Fruit fly (Drosophila melanogaster) whole organism, embryonic: ENCODE results near the gene NfI.
"Not testable (repeated sequence)": the region's sequence is repeated elsewhere in the genome, so short reads cannot be mapped to it uniquely, and the experiment has no call there.

ENCODE experiments used
- Antp ChIP-seq: fragments of 200-800 bp; sonication (Bioruptor generic); optimal IDR thresholded peaks from 3 replicates; lab custom pipeline; 2016; ENCODE audit warnings: missing biosample characterization, missing genetic modification characterization
- CG12104 ChIP-seq: fragments of 200-800 bp; sonication (Bioruptor generic); optimal IDR thresholded peaks from 3 replicates; lab custom pipeline; 2016; ENCODE audit warnings: missing biosample characterization, missing genetic modification characterization
- CG13775 ChIP-seq: fragments of 200-800 bp; sonication (Bioruptor generic); optimal IDR thresholded peaks from 3 replicates; lab custom pipeline; 2017; ENCODE audit warnings: missing biosample characterization, mild to moderate bottlenecking, missing genetic modification characterization
- CG17359 ChIP-seq: fragments of 200-800 bp; sonication (Bioruptor generic); optimal IDR thresholded peaks from 3 replicates; lab custom pipeline; 2018; ENCODE audit warnings: missing biosample characterization, mild to moderate bottlenecking, missing genetic modification characterization, moderate library complexity
- CG3065 ChIP-seq: fragments of 200-800 bp; sonication (Bioruptor generic); optimal IDR thresholded peaks from 2 replicates; lab custom pipeline; 2016; ENCODE audit warnings: missing biosample characterization, missing genetic modification characterization
- CG7987 ChIP-seq: fragments of 200-800 bp; sonication (Bioruptor generic); optimal IDR thresholded peaks from 2 replicates; lab custom pipeline; 2018; ENCODE audit warnings: missing biosample characterization, mild to moderate bottlenecking, missing genetic modification characterization, moderate library complexity
- Dip3 ChIP-seq: fragments of 200-800 bp; sonication (Bioruptor generic); optimal IDR thresholded peaks from 3 replicates; lab custom pipeline; 2016; ENCODE audit warnings: missing biosample characterization, missing genetic modification characterization
- Pdp1 ChIP-seq, 2 experiments: fragments of 200-800 bp; sonication (Bioruptor generic); optimal IDR thresholded peaks; 3 replicates each; lab custom pipeline; 2016; ENCODE audit warnings: missing biosample characterization in 2 of 2, missing genetic modification characterization in 2 of 2, mild to moderate bottlenecking in 1 of 2, moderate library complexity in 1 of 2
- Trl ChIP-seq, 3 experiments: fragments of >200 bp in 2 of 3; fragments of 200-800 bp in 1 of 3; sonication (Bioruptor generic) in 1 of 3; optimal IDR thresholded peaks; 2 replicates in 1 of 3; 3 replicates in 2 of 3; lab custom pipeline; 2016 to 2017; ENCODE audit warnings: missing biosample characterization in 1 of 3, missing genetic modification characterization in 1 of 3
- al ChIP-seq: fragments of 200-800 bp; sonication (Bioruptor generic); IDR thresholded peaks from 2 replicates; pipeline ENCODE4 v1.3.6; 2022; ENCODE audit warnings: missing biosample characterization, missing genetic modification characterization
- ftz-f1 ChIP-seq: fragments of 200-800 bp; sonication (Bioruptor generic); optimal IDR thresholded peaks from 2 replicates; lab custom pipeline; 2016; ENCODE audit warnings: missing biosample characterization, missing genetic modification characterization
- kay ChIP-seq: fragments of 200-800 bp; sonication (Bioruptor generic); optimal IDR thresholded peaks from 2 replicates; lab custom pipeline; 2016; ENCODE audit warnings: missing biosample characterization, missing genetic modification characterization
- pho ChIP-seq: fragments of 200-800 bp; sonication (Bioruptor generic); optimal IDR thresholded peaks from 2 replicates; lab custom pipeline; 2016; ENCODE audit warnings: missing biosample characterization, missing genetic modification characterization
- tin ChIP-seq: fragments of 200-800 bp; sonication (Bioruptor generic); optimal IDR thresholded peaks from 3 replicates; lab custom pipeline; 2016; ENCODE audit warnings: missing biosample characterization, missing genetic modification characterization

dm6 chr4:306431-307342, 30.5 kb upstream of the NfI start, which contains the start of gene Syt7:
- not testable (repeated sequence) for TF ChIP-seq CG12104 (GFP tag; lab: Kevin White, UChicago); CG13775; al; kay; CG7987 (GFP tag; lab: Kevin White, UChicago); Dip3 (GFP tag; lab: Kevin White, UChicago); Antp (GFP tag; lab: Kevin White, UChicago); CG3065 (GFP tag; lab: Kevin White, UChicago); pho (GFP tag; lab: Kevin White, UChicago); CG17359; Pdp1 (GFP tag; optimal IDR thresholded peaks at IDR 0.05; lab: Kevin White, UChicago); ftz-f1 (GFP tag; lab: Kevin White, UChicago); Trl (GFP tag; optimal IDR thresholded peaks at IDR 0.05; lab: Kevin White, UChicago); tin (GFP tag; lab: Kevin White, UChicago)
- peak; percentile 31 to 45 for TF ChIP-seq Trl (optimal IDR thresholded peaks at IDR 0.05; lab: Kevin White, UChicago)
